Worm (Caenorhabditis elegans): ENCODE results near the gene C50E3.9.

The C50E3.9 gene

ce11 chrV:7603404-7603803, 3.4 kb upstream of the C50E3.9 start, which contains the start of gene C50E3.11:
TSS of gene C50E3.11 (minus strand) at chrV:7603486.
- no peak for TF ChIP-seq ceh-100 (GFP tag; IDR thresholded peaks at IDR 0.05)
- no peak for TF ChIP-seq ceh-27 (GFP tag; optimal IDR thresholded peaks at IDR 0.05)
- no peak for TF ChIP-seq let-607 (tag; optimal IDR thresholded peaks at IDR 0.05)
- TF ChIP-seq F37B4.10 (GFP tag; IDR thresholded peaks at IDR 0.05): no peak
- TF ChIP-seq F55B11.4 (tag; optimal IDR thresholded peaks at IDR 0.05; ENCODE audit: borderline replicate concordance, insufficient read depth): no peak
- no peak for TF ChIP-seq egl-44 (GFP tag; IDR thresholded peaks at IDR 0.05)
- peak; percentile 28 for TF ChIP-seq dpl-1 (GFP tag; optimal IDR thresholded peaks at IDR 0.05)
- TF ChIP-seq atf-7 (tag; optimal IDR thresholded peaks at IDR 0.05): no peak
- TF ChIP-seq madf-6 (GFP tag; IDR thresholded peaks at IDR 0.05): peak; percentile 84
- no peak for TF ChIP-seq nhr-90 (tag; optimal IDR thresholded peaks at IDR 0.05)
- TF ChIP-seq hmg-1.2 (GFP tag; IDR thresholded peaks at IDR 0.05): no peak
- TF ChIP-seq F10E7.11 (tag; optimal IDR thresholded peaks at IDR 0.05): no peak
- TF ChIP-seq efl-1 (GFP tag; optimal IDR thresholded peaks at IDR 0.05): peak; percentile 86
- no peak for TF ChIP-seq bed-1 (GFP tag; IDR thresholded peaks at IDR 0.05)
- TF ChIP-seq ztf-6 (GFP tag; IDR thresholded peaks at IDR 0.05): no peak
- no peak for TF ChIP-seq xnd-1 (tag; optimal IDR thresholded peaks at IDR 0.05)
- TF ChIP-seq F22D6.2 (tag; optimal IDR thresholded peaks at IDR 0.05): no peak
- peak; percentile 26; the same call in 1 of the 2 replicates for TF ChIP-seq madf-8 (GFP tag; conservative IDR thresholded peaks at IDR 0.05)
- TF ChIP-seq rpc-1 (optimal IDR thresholded peaks at IDR 0.05): no peak
- no peak for TF ChIP-seq rpc-1 (tag; optimal IDR thresholded peaks at IDR 0.05)

ce11 chrV:7601443-7601842, 1.4 kb upstream of the C50E3.9 start, which contains the start of gene scl-26:
TSS of gene scl-26 (minus strand) at chrV:7601543.
- TF ChIP-seq T26A5.8 (tag; optimal IDR thresholded peaks at IDR 0.05): no peak
- TF ChIP-seq ztf-6 (GFP tag; IDR thresholded peaks at IDR 0.05): no peak
- no peak for TF ChIP-seq madf-8 (GFP tag; conservative IDR thresholded peaks at IDR 0.05)
- no peak for TF ChIP-seq xnd-1 (tag; optimal IDR thresholded peaks at IDR 0.05)
- TF ChIP-seq nhr-80 (tag; optimal IDR thresholded peaks at IDR 0.05): no peak
- no peak for TF ChIP-seq fkh-3 (tag; optimal IDR thresholded peaks at IDR 0.05)
- TF ChIP-seq Y95B8A.8 (GFP tag; IDR thresholded peaks at IDR 0.05): no peak
- TF ChIP-seq efl-1 (GFP tag; optimal IDR thresholded peaks at IDR 0.05): no peak
- no peak for TF ChIP-seq attf-6 (GFP tag; IDR thresholded peaks at IDR 0.05)
- no peak for TF ChIP-seq lin-40 (tag; optimal IDR thresholded peaks at IDR 0.05)
- no peak for TF ChIP-seq cebp-1 (GFP tag; IDR thresholded peaks at IDR 0.05)
- TF ChIP-seq cebp-1 (tag; optimal IDR thresholded peaks at IDR 0.05): no peak

ce11 chrV:7598269-7598668, 1.8 kb downstream of the C50E3.9 start, which contains the start of gene C50E3.7:
TSS of gene C50E3.7 (minus strand) at chrV:7598369.
- no peak for TF ChIP-seq F52B5.7 (tag; optimal IDR thresholded peaks at IDR 0.05)

ce11 chrV:7595132-7595531, 4.9 kb downstream of the C50E3.9 start:
- TF ChIP-seq F49E8.2 (tag; optimal IDR thresholded peaks at IDR 0.05; ENCODE audit: insufficient read depth): no peak
- TF ChIP-seq tlf-1 (GFP tag; optimal IDR thresholded peaks at IDR 0.05): no peak
- TF ChIP-seq snpc-1.1 (tag; optimal IDR thresholded peaks at IDR 0.05; ENCODE audit: insufficient read depth): peak; percentile 59
- TF ChIP-seq dpff-1 (tag; optimal IDR thresholded peaks at IDR 0.05): no peak
- TF ChIP-seq snpc-4 (GFP tag; optimal IDR thresholded peaks at IDR 0.05): no peak
- TF ChIP-seq snpc-4 (tag; optimal IDR thresholded peaks at IDR 0.05): peak in 2 of 4 experiments; percentile 72 to 81
- no peak for TF ChIP-seq repo-1 (tag; optimal IDR thresholded peaks at IDR 0.05)

Measured in whole organism, young adult.